Fruit fly (Drosophila melanogaster): ENCODE measurements around the gene Cpr65Ax2.

Gene Cpr65Ax2

dm6 chr3L:6140771-6141472, 9.7 kb downstream of the Cpr65Ax2 start (continued):
- TF ChIP-seq CG2678 (tag; optimal IDR thresholded peaks at IDR 0.05), result peak; percentile 21
- TF ChIP-seq HmgZ (tag; optimal IDR thresholded peaks at IDR 0.05), result no peak
- no peak for TF ChIP-seq TFAM (GFP tag; optimal IDR thresholded peaks at IDR 0.05)
- TF ChIP-seq prd (optimal IDR thresholded peaks at IDR 0.05), result no peak
- TF ChIP-seq prd (GFP tag; IDR thresholded peaks at IDR 0.05), result no peak
- no peak for TF ChIP-seq Mrtf (GFP tag; IDR thresholded peaks at IDR 0.05)
- peak; percentile 33 for TF ChIP-seq CG7839 (tag; optimal IDR thresholded peaks at IDR 0.05)
- peak; percentile 17 for TF ChIP-seq CG12769 (tag; optimal IDR thresholded peaks at IDR 0.05)
- no peak for TF ChIP-seq lilli (GFP tag; optimal IDR thresholded peaks at IDR 0.05)
- TF ChIP-seq Awh (GFP tag; IDR thresholded peaks at IDR 0.05), result no peak
- TF ChIP-seq Fer2 (tag; optimal IDR thresholded peaks at IDR 0.05), result no peak
- TF ChIP-seq row (GFP tag; IDR thresholded peaks at IDR 0.05), result 0 out of 3 replicates have a peak, but pooled peaks have one; percentile 22
- no peak for TF ChIP-seq CG15269 (tag; optimal IDR thresholded peaks at IDR 0.05)
- TF ChIP-seq Oli (tag; optimal IDR thresholded peaks at IDR 0.05), result peak; percentile 33
- TF ChIP-seq E2f2 (GFP tag; IDR thresholded peaks at IDR 0.05), result no peak
- peak; percentile 27 for TF ChIP-seq CG11504 (tag; optimal IDR thresholded peaks at IDR 0.05)
- TF ChIP-seq dysf (GFP tag; IDR thresholded peaks at IDR 0.05), result peak; percentile 45; the same call in 1 of the 3 replicates
- TF ChIP-seq Ptx1 (GFP tag; IDR thresholded peaks at IDR 0.05), result peak; percentile 26; the same call in 1 of the 2 replicates
- TF ChIP-seq inv (GFP tag; IDR thresholded peaks at IDR 0.05; ENCODE audit: partially characterized antibody), result no peak
- TF ChIP-seq twi (tag; optimal IDR thresholded peaks at IDR 0.05), result no peak
- no peak for TF ChIP-seq CG2202 (tag; optimal IDR thresholded peaks at IDR 0.05)
- TF ChIP-seq Gsc (GFP tag; IDR thresholded peaks at IDR 0.05), result no peak
- no peak for TF ChIP-seq CG17328 (GFP tag; IDR thresholded peaks at IDR 0.05)
- TF ChIP-seq Med (GFP tag), result peak; percentile 8
- no peak for TF ChIP-seq Hey (tag; optimal IDR thresholded peaks at IDR 0.05)
- TF ChIP-seq CG3847 (GFP tag; IDR thresholded peaks at IDR 0.05), result no peak
- no peak for TF ChIP-seq Dbx (GFP tag; IDR thresholded peaks at IDR 0.05)
- no peak for TF ChIP-seq CG8388 (GFP tag; optimal IDR thresholded peaks at IDR 0.05)
- no peak for TF ChIP-seq salm (tag; optimal IDR thresholded peaks at IDR 0.05)
- TF ChIP-seq tio (GFP tag; optimal IDR thresholded peaks at IDR 0.05), result no peak
- no peak for TF ChIP-seq CG14667 (GFP tag; IDR thresholded peaks at IDR 0.05)
- TF ChIP-seq CG13123 (GFP tag; optimal IDR thresholded peaks at IDR 0.05), result no peak
- TF ChIP-seq sd (tag; optimal IDR thresholded peaks at IDR 0.05), result peak; percentile 12
- TF ChIP-seq CG7556 (GFP tag; optimal IDR thresholded peaks at IDR 0.05), result peak; percentile 10
- TF ChIP-seq Ets65A (GFP tag), result peak; percentile 7
- TF ChIP-seq Sox102F (GFP tag; optimal IDR thresholded peaks at IDR 0.05), result no peak
- peak; percentile 20 for TF ChIP-seq grau (tag; optimal IDR thresholded peaks at IDR 0.05)
- no peak for TF ChIP-seq Pdp1 (GFP tag; optimal IDR thresholded peaks at IDR 0.05)
- TF ChIP-seq dmrt99B (tag; optimal IDR thresholded peaks at IDR 0.05), result peak; percentile 18
- TF ChIP-seq dati (GFP tag; IDR thresholded peaks at IDR 0.05), result no peak
- TF ChIP-seq Ravus (GFP tag; IDR thresholded peaks at IDR 0.05), result no peak
- peak; percentile 24; the same call in 1 of the 2 replicates for TF ChIP-seq CG14441 (GFP tag; IDR thresholded peaks at IDR 0.05)
- no peak for TF ChIP-seq eyg (GFP tag; optimal IDR thresholded peaks at IDR 0.05)
- peak; percentile 4 for TF ChIP-seq CG12659 (GFP tag; optimal IDR thresholded peaks at IDR 0.05)
- peak in 1 of 2 experiments; percentile 47 for TF ChIP-seq Hr51 (GFP tag; optimal IDR thresholded peaks at IDR 0.05)
- no peak for TF ChIP-seq croc (GFP tag; conservative IDR thresholded peaks at IDR 0.05)
- no peak for TF ChIP-seq HHEX (GFP tag; optimal IDR thresholded peaks at IDR 0.05)
- peak; percentile 0 for TF ChIP-seq unpg (GFP tag; optimal IDR thresholded peaks at IDR 0.05)
- no peak for TF ChIP-seq CG42726 (GFP tag; IDR thresholded peaks at IDR 0.05; ENCODE audit: partially characterized antibody)
- peak; percentile 39; the same call in 1 of the 2 replicates for TF ChIP-seq CG9932 (GFP tag; IDR thresholded peaks at IDR 0.05)
